Fruit fly (Drosophila melanogaster): ENCODE measurements around the gene PIG-H.

DNA sequence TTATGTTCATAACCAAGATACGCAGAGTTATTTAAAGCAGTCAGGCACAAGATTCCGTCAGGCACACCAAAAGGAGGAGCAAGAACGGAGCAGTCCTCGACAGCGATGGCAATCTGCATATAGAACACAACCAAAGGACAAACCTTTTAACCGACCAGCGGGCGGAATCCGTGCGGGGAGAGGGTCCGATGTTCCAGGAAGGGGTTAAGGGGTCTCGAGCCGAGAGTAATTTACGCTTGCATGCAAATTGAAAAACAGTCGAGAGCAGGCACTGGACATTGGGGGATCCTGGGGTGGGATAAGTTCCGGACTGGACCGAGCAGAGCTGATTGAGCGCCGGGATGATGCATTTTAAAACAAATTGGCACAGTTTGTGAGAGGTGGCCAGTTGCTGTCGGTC is 29.0 kb upstream of the PIG-H start:
- TF ChIP-seq Dll (optimal IDR thresholded peaks at IDR 0.05) (peak; percentile 3), CG8478 (optimal IDR thresholded peaks at IDR 0.05) (no peak), usp (GFP tag; optimal IDR thresholded peaks at IDR 0.05) (no peak), psq (optimal IDR thresholded peaks at IDR 0.05) (no peak), pan (optimal IDR thresholded peaks at IDR 0.05) (no peak)

All from whole organism.